Worm (Caenorhabditis elegans) whole organism, L1 larva: Measurements from ENCODE around the gene arrd-25.

ENCODE experiments used
- C16A3.4 ChIP-seq: fragments of 150-350 bp; optimal IDR thresholded peaks from 2 replicates; lab custom pipeline; 2014; ENCODE audit warnings: missing biosample characterization, missing genetic modification characterization
- aly-2 ChIP-seq: fragments of 150-350 bp; optimal IDR thresholded peaks from 2 replicates; lab custom pipeline; 2014; ENCODE audit warnings: missing biosample characterization, missing genetic modification characterization
- ama-1 ChIP-seq: fragments of 150-350 bp; optimal IDR thresholded peaks from 2 replicates; lab custom pipeline; 2014
- efl-1 ChIP-seq, 4 experiments: fragments of 150-350 bp; optimal IDR thresholded peaks in 3 of 4; peaks in 1 of 4; 1 replicate in 1 of 4; 2 replicates in 3 of 4; lab custom pipeline; 2014; ENCODE audit warnings: missing biosample characterization in 2 of 4, missing genetic modification characterization in 2 of 4, missing genetic modification reagents in 2 of 4
- egl-13 ChIP-seq: sonication (generic microtip); optimal IDR thresholded peaks from 2 replicates; lab custom pipeline; 2016; ENCODE audit warnings: missing genotype, missing genetic modification reagents, missing genetic modification characterization, missing compliant biosample characterization
- egl-27 ChIP-seq, 2 experiments: fragments of 150-350 bp in 1 of 2; sonication (generic microtip); optimal IDR thresholded peaks; 3 replicates each; lab custom pipeline; 2017 to 2018; ENCODE audit warnings: missing biosample characterization in 2 of 2, missing genetic modification characterization in 2 of 2, missing genetic modification reagents in 2 of 2
- elt-2 ChIP-seq: sonication (generic microtip); optimal IDR thresholded peaks from 2 replicates; lab custom pipeline; 2016; ENCODE audit warnings: missing genetic modification characterization, mild to moderate bottlenecking, inconsistent platforms, missing compliant biosample characterization, missing genetic modification reagents
- fkh-4 ChIP-seq: sonication (generic microtip); optimal IDR thresholded peaks from 2 replicates; lab custom pipeline; 2016; ENCODE audit warnings: missing compliant biosample characterization, missing genetic modification characterization, borderline replicate concordance
- fkh-8 ChIP-seq: sonication (generic microtip); optimal IDR thresholded peaks from 2 replicates; lab custom pipeline; 2016; ENCODE audit warnings: mild to moderate bottlenecking, missing genetic modification characterization, missing compliant biosample characterization
- fos-1 ChIP-seq: fragments of 150-350 bp; optimal IDR thresholded peaks from 2 replicates; lab custom pipeline; 2014; ENCODE audit warnings: missing biosample characterization, missing genetic modification characterization
- hpl-2 ChIP-seq: fragments of 150-350 bp; optimal IDR thresholded peaks from 2 replicates; lab custom pipeline; 2014; ENCODE audit warnings: missing biosample characterization, missing genetic modification reagents, missing genetic modification characterization
- irx-1 ChIP-seq: sonication (generic microtip); optimal IDR thresholded peaks from 2 replicates; lab custom pipeline; 2016; ENCODE audit warnings: missing genetic modification characterization, missing compliant biosample characterization
- isw-1 ChIP-seq: fragments of 200-800 bp; sonication (Bioruptor generic); IDR thresholded peaks from 2 replicates; pipeline ENCODE4 v1.3.6; 2022; ENCODE audit warnings: missing genetic modification characterization, missing compliant biosample characterization
- lin-14 ChIP-seq: fragments of 200-800 bp; sonication (Bioruptor generic); optimal IDR thresholded peaks from 2 replicates; lab custom pipeline; 2018; ENCODE audit warnings: mild to moderate bottlenecking, missing genetic modification characterization, moderate library complexity, missing compliant biosample characterization
- lin-15B ChIP-seq: fragments of 150-350 bp; sonication (generic microtip); optimal IDR thresholded peaks from 3 replicates; lab custom pipeline; 2014; ENCODE audit warnings: missing biosample characterization, missing genetic modification characterization
- lin-35 ChIP-seq, 2 experiments: fragments of 150-350 bp; optimal IDR thresholded peaks; 2 replicates each; lab custom pipeline; 2014; ENCODE audit warnings: missing biosample characterization in 2 of 2, missing genetic modification characterization in 2 of 2, missing genetic modification reagents in 2 of 2
- mef-2 ChIP-seq: fragments of 150-350 bp; optimal IDR thresholded peaks from 2 replicates; lab custom pipeline; 2014; ENCODE audit warnings: missing biosample characterization, missing genetic modification characterization
- nhr-12 ChIP-seq: sonication (generic microtip); optimal IDR thresholded peaks from 2 replicates; lab custom pipeline; 2017; ENCODE audit warnings: missing biosample characterization, missing genetic modification characterization
- nhr-19 ChIP-seq: fragments of 200-800 bp; sonication (Bioruptor generic); conservative IDR thresholded peaks from 2 replicates; pipeline ENCODE4 v1.3.6; 2022; ENCODE audit warnings: missing genetic modification characterization, missing compliant biosample characterization
- nhr-20 ChIP-seq: sonication (generic microtip); optimal IDR thresholded peaks from 2 replicates; lab custom pipeline; 2016; ENCODE audit warnings: mild to moderate bottlenecking, missing genetic modification characterization, missing compliant biosample characterization
- nhr-47 ChIP-seq: sonication (generic microtip); optimal IDR thresholded peaks from 2 replicates; lab custom pipeline; 2016; ENCODE audit warnings: mild to moderate bottlenecking, missing genetic modification characterization, moderate library complexity, missing compliant biosample characterization
- nhr-76 ChIP-seq: sonication (generic microtip); optimal IDR thresholded peaks from 2 replicates; lab custom pipeline; 2017; ENCODE audit warnings: missing biosample characterization, missing genetic modification characterization
- nhr-77 ChIP-seq: fragments of 150-350 bp; optimal IDR thresholded peaks from 2 replicates; lab custom pipeline; 2014; ENCODE audit warnings: missing biosample characterization, missing genetic modification characterization
- nhr-84 ChIP-seq: sonication (generic microtip); optimal IDR thresholded peaks from 2 replicates; lab custom pipeline; 2017; ENCODE audit warnings: missing biosample characterization, missing genetic modification characterization
- nhr-85 ChIP-seq: sonication (generic microtip); peaks from one replicate; lab custom pipeline; 2016; ENCODE audit warnings: missing genetic modification characterization, inconsistent platforms, missing compliant biosample characterization
- nhr-90 ChIP-seq: sonication (generic microtip); optimal IDR thresholded peaks from 2 replicates; lab custom pipeline; 2016; ENCODE audit warnings: mild to moderate bottlenecking, missing genetic modification characterization, missing compliant biosample characterization; ENCODE audit not compliant: poor library complexity
- rnt-1 ChIP-seq: sonication (generic microtip); optimal IDR thresholded peaks from 2 replicates; lab custom pipeline; 2016; ENCODE audit warnings: mild to moderate bottlenecking, missing genetic modification characterization, moderate library complexity, missing compliant biosample characterization
- snu-23 ChIP-seq: sonication (generic microtip); optimal IDR thresholded peaks from 2 replicates; lab custom pipeline; 2016; ENCODE audit warnings: missing genetic modification characterization, missing compliant biosample characterization
- sox-4 ChIP-seq: sonication (generic microtip); optimal IDR thresholded peaks from 2 replicates; lab custom pipeline; 2016; ENCODE audit warnings: missing genetic modification characterization, missing compliant biosample characterization
- sup-37 ChIP-seq: fragments of 200-800 bp; sonication (Bioruptor generic); optimal IDR thresholded peaks from 2 replicates; lab custom pipeline; 2018; ENCODE audit warnings: mild to moderate bottlenecking, missing genetic modification characterization, missing compliant biosample characterization
- unc-130 ChIP-seq: fragments of 150-350 bp; optimal IDR thresholded peaks from 2 replicates; lab custom pipeline; 2017; ENCODE audit warnings: missing biosample characterization, missing genetic modification characterization, inconsistent platforms
- vab-15 ChIP-seq: sonication (generic microtip); optimal IDR thresholded peaks from 2 replicates; lab custom pipeline; 2017; ENCODE audit warnings: missing genotype, mild to moderate bottlenecking, missing genetic modification characterization, missing compliant biosample characterization
- xbp-1 ChIP-seq: sonication (generic microtip); optimal IDR thresholded peaks from 2 replicates; lab custom pipeline; 2016; ENCODE audit warnings: missing genetic modification characterization, missing compliant biosample characterization
- ztf-4 ChIP-seq: fragments of 150-350 bp; optimal IDR thresholded peaks from 2 replicates; lab custom pipeline; 2014; ENCODE audit warnings: missing biosample characterization, missing genetic modification characterization

arrd-25 gene

ce11 chrX:14020290-14020689, 13.3 kb upstream of the arrd-25 start, which contains the start of gene C04C11.1:
Gene C04C11.1 (plus strand): TSS chrX:14020590.
- TF ChIP-seq aly-2 (tag; lab: Kevin White, UChicago) (no peak), nhr-90 (tag; lab: Kevin White, UChicago) (no peak), isw-1 (GFP tag; lab: Robert Waterston, UW) (no peak), mef-2 (tag; lab: Kevin White, UChicago) (no peak), elt-2 (tag; lab: Kevin White, UChicago) (no peak), fkh-8 (tag; lab: Kevin White, UChicago) (no peak), ama-1 (lab: Kevin White, UChicago) (no peak), fkh-4 (tag; lab: Kevin White, UChicago) (no peak), hpl-2 (GFP tag; lab: Kevin White, UChicago) (no peak), sox-4 (no peak), rnt-1 (no peak), C16A3.4 (tag; lab: Kevin White, UChicago) (no peak), nhr-84 (tag; lab: Kevin White, UChicago) (no peak), irx-1 (tag; lab: Kevin White, UChicago) (no peak), lin-15B (tag; lab: Kevin White, UChicago) (no peak), nhr-20 (tag; lab: Kevin White, UChicago) (no peak), nhr-77 (tag; lab: Kevin White, UChicago) (no peak), lin-14 (GFP tag; lab: Kevin White, UChicago) (no peak)

ce11 chrX:14024400-14024953, 9.1 kb upstream of the arrd-25 start:
- TF ChIP-seq egl-27 (tag; optimal IDR thresholded peaks at IDR 0.05; lab: Kevin White, UChicago): no peak
- TF ChIP-seq snu-23: no peak
- TF ChIP-seq nhr-12 (tag; lab: Kevin White, UChicago): no peak
- TF ChIP-seq elt-2 (tag; lab: Kevin White, UChicago): peak; percentile 50
- TF ChIP-seq sup-37: no peak
- TF ChIP-seq nhr-47 (tag; lab: Kevin White, UChicago): no peak
- TF ChIP-seq nhr-85 (tag; lab: Kevin White, UChicago): no peak
- TF ChIP-seq nhr-20 (tag; lab: Kevin White, UChicago): peak; percentile 15
- TF ChIP-seq lin-35 (GFP tag; optimal IDR thresholded peaks at IDR 0.05; lab: Kevin White, UChicago): peak in 1 of 2 experiments; percentile 26
- TF ChIP-seq fos-1: no peak
- no peak for TF ChIP-seq nhr-76 (tag; lab: Kevin White, UChicago)
- no peak for TF ChIP-seq xbp-1 (tag; lab: Kevin White, UChicago)
- no peak for TF ChIP-seq unc-130 (tag; lab: Kevin White, UChicago)
- peak; percentile 40 for TF ChIP-seq lin-14 (GFP tag; lab: Kevin White, UChicago)

- TF ChIP-seq lin-15B (tag; lab: Kevin White, UChicago) (no peak), fkh-4 (tag; lab: Kevin White, UChicago) (no peak)
Measured at ce11 chrX:14026893-14027292, 6.7 kb upstream of the arrd-25 start.

- no peak for TF ChIP-seq nhr-19 (GFP tag; lab: Robert Waterston, UW)
- TF ChIP-seq ama-1 (lab: Kevin White, UChicago): no peak
- no peak for TF ChIP-seq nhr-77 (tag; lab: Kevin White, UChicago)
- TF ChIP-seq isw-1 (GFP tag; lab: Robert Waterston, UW): no peak
- TF ChIP-seq nhr-47 (tag; lab: Kevin White, UChicago): no peak
- peak; percentile 3 for TF ChIP-seq snu-23
- no peak for TF ChIP-seq elt-2 (tag; lab: Kevin White, UChicago)
- TF ChIP-seq hpl-2 (GFP tag; lab: Kevin White, UChicago): no peak
- TF ChIP-seq efl-1 (optimal IDR thresholded peaks at IDR 0.05; lab: Kevin White, UChicago): no peak
- peak in 1 of 2 experiments; percentile 66 for TF ChIP-seq efl-1 (GFP tag; optimal IDR thresholded peaks at IDR 0.05 in 1 of 2; lab: Kevin White, UChicago)
- no peak for TF ChIP-seq egl-13 (tag; lab: Kevin White, UChicago)
- no peak for TF ChIP-seq ztf-4 (tag; lab: Kevin White, UChicago)
- peak; percentile 15 for TF ChIP-seq lin-14 (GFP tag; lab: Kevin White, UChicago)
- no peak for TF ChIP-seq vab-15 (tag; lab: Kevin White, UChicago)
Measured at ce11 chrX:14028492-14028891, 5.1 kb upstream of the arrd-25 start.
